Fruit fly (Drosophila melanogaster) whole organism, embryonic: ENCODE results near the gene stas.

Source experiments
- Atf-2 ChIP-seq: fragments of 200-800 bp; sonication (Bioruptor generic); optimal IDR thresholded peaks from 2 replicates; lab custom pipeline; 2016; ENCODE audit warnings: missing biosample characterization, missing genetic modification characterization
- CG11085 ChIP-seq: fragments of 200-800 bp; sonication (Bioruptor generic); IDR thresholded peaks from 2 replicates; pipeline ENCODE4 v1.3.6; 2022; ENCODE audit warnings: missing biosample characterization, missing genetic modification characterization
- CG11456 ChIP-seq: fragments of 200-800 bp; sonication (Bioruptor generic); IDR thresholded peaks from 3 replicates; pipeline ENCODE4 v1.3.6; 2022; ENCODE audit warnings: missing biosample characterization, missing genetic modification characterization
- CG11504 ChIP-seq: fragments of 200-800 bp; sonication (Bioruptor generic); optimal IDR thresholded peaks from 3 replicates; lab custom pipeline; 2019; ENCODE audit warnings: missing biosample characterization, mild to moderate bottlenecking, missing genetic modification characterization, moderate library complexity
- CG11696 ChIP-seq: fragments of 200-800 bp; sonication (Bioruptor generic); IDR thresholded peaks from 2 replicates; pipeline ENCODE4 v1.3.6; 2022; ENCODE audit warnings: missing biosample characterization, missing genetic modification characterization
- CG12219 ChIP-seq: fragments of 200-800 bp; sonication (Bioruptor generic); optimal IDR thresholded peaks from 3 replicates; lab custom pipeline; 2018; ENCODE audit warnings: missing biosample characterization, mild to moderate bottlenecking, missing genetic modification characterization
- CG15601 ChIP-seq: fragments of 200-800 bp; sonication (Bioruptor generic); optimal IDR thresholded peaks from 3 replicates; lab custom pipeline; 2019; ENCODE audit warnings: missing biosample characterization, mild to moderate bottlenecking, missing genetic modification characterization, moderate library complexity
- CG1602 ChIP-seq: fragments of 200-800 bp; sonication (Bioruptor generic); optimal IDR thresholded peaks from 3 replicates; lab custom pipeline; 2016; ENCODE audit warnings: missing biosample characterization, missing genetic modification characterization
- CG16863 ChIP-seq: fragments of 200-800 bp; sonication (Bioruptor generic); optimal IDR thresholded peaks from 3 replicates; lab custom pipeline; 2016; ENCODE audit warnings: missing biosample characterization, missing genetic modification characterization
- CG17186 ChIP-seq: fragments of 200-800 bp; sonication (Bioruptor generic); optimal IDR thresholded peaks from 3 replicates; lab custom pipeline; 2017; ENCODE audit warnings: missing biosample characterization, missing genetic modification reagents, missing genetic modification characterization
- CG17802 ChIP-seq: fragments of 200-800 bp; sonication (Bioruptor generic); optimal IDR thresholded peaks from 2 replicates; lab custom pipeline; 2018; ENCODE audit warnings: missing biosample characterization, mild to moderate bottlenecking, missing genetic modification characterization, moderate library complexity
- CG18764 ChIP-seq: fragments of 200-800 bp; sonication (Bioruptor generic); optimal IDR thresholded peaks from 3 replicates; lab custom pipeline; 2016; ENCODE audit warnings: missing biosample characterization, missing genetic modification characterization
- CG30431 ChIP-seq: fragments of 200-800 bp; sonication (Bioruptor generic); optimal IDR thresholded peaks from 2 replicates; lab custom pipeline; 2017; ENCODE audit warnings: missing biosample characterization, missing genetic modification characterization
- CG31365 ChIP-seq: fragments of 200-800 bp; sonication (Bioruptor generic); optimal IDR thresholded peaks from 2 replicates; lab custom pipeline; 2018; ENCODE audit warnings: missing biosample characterization, mild to moderate bottlenecking, missing genetic modification characterization
- CG4424 ChIP-seq: fragments of 200-800 bp; sonication (Bioruptor generic); optimal IDR thresholded peaks from 3 replicates; lab custom pipeline; 2016; ENCODE audit warnings: missing biosample characterization, missing genetic modification characterization
- CG4854 ChIP-seq: fragments of 200-800 bp; sonication (Bioruptor generic); optimal IDR thresholded peaks from 2 replicates; lab custom pipeline; 2016; ENCODE audit warnings: missing biosample characterization, missing genetic modification characterization, inconsistent platforms
- CG6689 ChIP-seq: fragments of 200-800 bp; sonication (Bioruptor generic); IDR thresholded peaks from 2 replicates; pipeline ENCODE4 v1.3.6; 2022; ENCODE audit warnings: missing biosample characterization, missing genetic modification characterization
- CG7357 ChIP-seq: fragments of 200-800 bp; sonication (Bioruptor generic); IDR thresholded peaks from 3 replicates; pipeline ENCODE4 v1.3.6; 2022; ENCODE audit warnings: missing biosample characterization, missing genetic modification characterization
- CG7556 ChIP-seq: fragments of 200-800 bp; sonication (Bioruptor generic); optimal IDR thresholded peaks from 2 replicates; lab custom pipeline; 2017; ENCODE audit warnings: missing biosample characterization, mild to moderate bottlenecking, missing genetic modification characterization
- CG7745 ChIP-seq: fragments of 200-800 bp; sonication (Bioruptor generic); optimal IDR thresholded peaks from 2 replicates; lab custom pipeline; 2018; ENCODE audit warnings: missing biosample characterization, mild to moderate bottlenecking, missing genetic modification characterization, moderate library complexity
- CG8089 ChIP-seq: fragments of 200-800 bp; sonication (Bioruptor generic); optimal IDR thresholded peaks from 3 replicates; lab custom pipeline; 2016; ENCODE audit warnings: missing biosample characterization, missing genetic modification characterization
- Gsc ChIP-seq: fragments of 200-800 bp; sonication (Bioruptor generic); IDR thresholded peaks from 2 replicates; pipeline ENCODE4 v1.3.6; 2022; ENCODE audit warnings: missing biosample characterization, missing genetic modification characterization
- HLH4C ChIP-seq: fragments of 200-800 bp; sonication (Bioruptor generic); IDR thresholded peaks from 3 replicates; pipeline ENCODE4 v1.3.6; 2022; ENCODE audit warnings: missing biosample characterization, missing genetic modification characterization; ENCODE audit not compliant: partially characterized antibody
- Hsf ChIP-seq: fragments of 200-800 bp; sonication (Bioruptor generic); optimal IDR thresholded peaks from 3 replicates; lab custom pipeline; 2016; ENCODE audit warnings: missing biosample characterization, missing genetic modification characterization
- MBD-R2 ChIP-seq: fragments of 200-800 bp; sonication (Bioruptor generic); IDR thresholded peaks from 2 replicates; pipeline ENCODE4 v1.3.6; 2022; ENCODE audit warnings: missing biosample characterization, missing genetic modification characterization
- Mad ChIP-seq: fragments of 200-800 bp; sonication (Bioruptor generic); optimal IDR thresholded peaks from 2 replicates; lab custom pipeline; 2016; ENCODE audit warnings: missing biosample characterization, missing genetic modification characterization
- Mrtf ChIP-seq: fragments of 200-800 bp; sonication (Bioruptor generic); IDR thresholded peaks from 3 replicates; pipeline ENCODE4 v1.3.6; 2022; ENCODE audit warnings: missing biosample characterization, missing genetic modification characterization
- Taf1 ChIP-seq: fragments of 200-800 bp; sonication (Bioruptor generic); IDR thresholded peaks from 2 replicates; pipeline ENCODE4 v1.3.6; 2022; ENCODE audit warnings: missing biosample characterization, missing genetic modification characterization
- ash1 ChIP-seq: fragments of 200-800 bp; sonication (Bioruptor generic); optimal IDR thresholded peaks from 2 replicates; lab custom pipeline; 2018; ENCODE audit warnings: missing biosample characterization, mild to moderate bottlenecking, missing genetic modification characterization
- bigmax ChIP-seq: fragments of 200-800 bp; sonication (Bioruptor generic); optimal IDR thresholded peaks from 2 replicates; lab custom pipeline; 2018; ENCODE audit warnings: missing biosample characterization, mild to moderate bottlenecking, missing genetic modification characterization
- btn ChIP-seq: fragments of 200-800 bp; sonication (Bioruptor generic); optimal IDR thresholded peaks from 2 replicates; lab custom pipeline; 2016; ENCODE audit warnings: missing biosample characterization, missing genetic modification characterization
- crc ChIP-seq: fragments of 200-800 bp; sonication (Bioruptor generic); optimal IDR thresholded peaks from 2 replicates; lab custom pipeline; 2016; ENCODE audit warnings: missing biosample characterization, missing genetic modification characterization
- crp ChIP-seq, 2 experiments: fragments of 200-800 bp; sonication (Bioruptor generic); optimal IDR thresholded peaks; 2 replicates in 1 of 2; 3 replicates in 1 of 2; lab custom pipeline; 2017; ENCODE audit warnings: missing biosample characterization in 2 of 2, missing genetic modification characterization in 2 of 2, mild to moderate bottlenecking in 1 of 2, moderate library complexity in 1 of 2
- ems ChIP-seq: fragments of 200-800 bp; sonication (Bioruptor generic); optimal IDR thresholded peaks from 3 replicates; lab custom pipeline; 2016; ENCODE audit warnings: missing biosample characterization, missing genetic modification characterization
- lab ChIP-seq: fragments of 200-800 bp; sonication (Bioruptor generic); optimal IDR thresholded peaks from 3 replicates; lab custom pipeline; 2017; ENCODE audit warnings: missing biosample characterization, missing genetic modification characterization, mild to moderate bottlenecking, moderate library complexity, missing genetic modification reagents
- nau ChIP-seq: fragments of 200-800 bp; sonication (Bioruptor generic); optimal IDR thresholded peaks from 3 replicates; lab custom pipeline; 2017; ENCODE audit warnings: missing biosample characterization, mild to moderate bottlenecking, missing genetic modification characterization, missing genetic modification reagents
- odd ChIP-seq: fragments of 200-800 bp; sonication (Bioruptor generic); optimal IDR thresholded peaks from 2 replicates; lab custom pipeline; 2017; ENCODE audit warnings: missing biosample characterization, mild to moderate bottlenecking, missing genetic modification characterization
- org-1 ChIP-seq: fragments of 200-800 bp; sonication (Bioruptor generic); optimal IDR thresholded peaks from 2 replicates; lab custom pipeline; 2017; ENCODE audit warnings: missing biosample characterization, missing genetic modification characterization
- otp ChIP-seq: fragments of 200-800 bp; sonication (Bioruptor generic); IDR thresholded peaks from 3 replicates; pipeline ENCODE4, ENCODE4 v1.3.6; 2022; ENCODE audit warnings: missing biosample characterization, missing genetic modification characterization
- phol ChIP-seq: fragments of 200-800 bp; sonication (Bioruptor generic); optimal IDR thresholded peaks from 3 replicates; lab custom pipeline; 2018; ENCODE audit warnings: missing biosample characterization, mild to moderate bottlenecking, missing genetic modification characterization, moderate library complexity
- psq ChIP-seq: fragments of 200-800 bp; sonication (Bioruptor generic); optimal IDR thresholded peaks from 2 replicates; lab custom pipeline; 2017; ENCODE audit warnings: missing biosample characterization, missing genetic modification characterization
- pzg ChIP-seq: fragments of 200-800 bp; sonication (Bioruptor generic); optimal IDR thresholded peaks from 3 replicates; lab custom pipeline; 2018; ENCODE audit warnings: missing biosample characterization, mild to moderate bottlenecking, missing genetic modification characterization, moderate library complexity
- schlank ChIP-seq: fragments of 200-800 bp; sonication (Bioruptor generic); optimal IDR thresholded peaks from 2 replicates; lab custom pipeline; 2018; ENCODE audit warnings: missing biosample characterization, mild to moderate bottlenecking, missing genetic modification characterization
- so ChIP-seq: fragments of 200-800 bp; sonication (Bioruptor generic); IDR thresholded peaks from 3 replicates; pipeline ENCODE4 v1.3.6; 2022; ENCODE audit warnings: missing biosample characterization, missing genetic modification characterization
- stc ChIP-seq: fragments of 200-800 bp; sonication (Bioruptor generic); IDR thresholded peaks from 2 replicates; pipeline ENCODE4 v1.3.6; 2022; ENCODE audit warnings: missing biosample characterization, missing genetic modification characterization
- stwl ChIP-seq: fragments of 200-800 bp; sonication (Bioruptor generic); optimal IDR thresholded peaks from 3 replicates; lab custom pipeline; 2018; ENCODE audit warnings: missing biosample characterization, mild to moderate bottlenecking, missing genetic modification characterization, moderate library complexity
- tup ChIP-seq: fragments of 200-800 bp; sonication (Bioruptor generic); optimal IDR thresholded peaks from 2 replicates; lab custom pipeline; 2016; ENCODE audit warnings: missing biosample characterization, mild to moderate bottlenecking, missing genetic modification characterization, moderate library complexity
- tx ChIP-seq: fragments of 200-800 bp; sonication (Bioruptor generic); optimal IDR thresholded peaks from 2 replicates; lab custom pipeline; 2016; ENCODE audit warnings: missing biosample characterization, missing genetic modification characterization
- wor ChIP-seq: fragments of 200-800 bp; sonication (Bioruptor generic); IDR thresholded peaks from 2 replicates; pipeline ENCODE4 v1.3.6; 2022; ENCODE audit warnings: missing biosample characterization, missing genetic modification characterization
- zen2 ChIP-seq: fragments of 200-800 bp; sonication (Bioruptor generic); IDR thresholded peaks from 3 replicates; pipeline ENCODE4 v1.3.6; 2022; ENCODE audit warnings: missing biosample characterization, missing genetic modification characterization; ENCODE audit not compliant: partially characterized antibody

stas gene

dm6 chrX:17624983-17625401 is 2.7 kb downstream of the stas start (continued):
- peak; percentile 82 for TF ChIP-seq CG4424 (GFP tag; lab: Kevin White, UChicago)
- TF ChIP-seq ems (GFP tag; lab: Kevin White, UChicago): peak; percentile 80
- TF ChIP-seq phol (tag; lab: Kevin White, UChicago): peak; percentile 89
- peak; percentile 93 for TF ChIP-seq lab (GFP tag; lab: Kevin White, UChicago)
- TF ChIP-seq CG16863 (GFP tag; lab: Kevin White, UChicago): peak; percentile 74
- peak; percentile 74 for TF ChIP-seq CG4854 (GFP tag; lab: Kevin White, UChicago)
- TF ChIP-seq crp (GFP tag; optimal IDR thresholded peaks at IDR 0.05; lab: Kevin White, UChicago): peak in 1 of 2 experiments; percentile 47
- TF ChIP-seq zen2 (GFP tag; lab: Robert Waterston, UW): no peak
- TF ChIP-seq MBD-R2: peak; percentile 58; the same call in 1 of the 2 replicates
- TF ChIP-seq CG11085 (GFP tag; lab: Robert Waterston, UW): peak; percentile 44; the same call in 1 of the 2 replicates
- TF ChIP-seq Taf1 (GFP tag; lab: Robert Waterston, UW): peak; percentile 66; the same call in 1 of the 2 replicates
- peak; percentile 21 for TF ChIP-seq psq
- TF ChIP-seq org-1 (GFP tag; lab: Kevin White, UChicago): peak; percentile 91
- peak; percentile 71 for TF ChIP-seq crc (GFP tag; lab: Kevin White, UChicago)
- TF ChIP-seq CG12219 (GFP tag; lab: Kevin White, UChicago): peak; percentile 93
- TF ChIP-seq otp: 0 out of 3 replicates have a peak, but pooled peaks have one; percentile 44
- peak; percentile 80 for TF ChIP-seq so (GFP tag; lab: Robert Waterston, UW)
- peak; percentile 52 for TF ChIP-seq CG17186 (GFP tag; lab: Kevin White, UChicago)
- peak; percentile 47 for TF ChIP-seq CG17802 (tag; lab: Kevin White, UChicago)
- peak; percentile 90 for TF ChIP-seq nau (GFP tag; lab: Kevin White, UChicago)
- TF ChIP-seq CG18764: peak; percentile 62
- TF ChIP-seq Mrtf: peak; percentile 82
- TF ChIP-seq stwl: no peak
- TF ChIP-seq ash1 (GFP tag; lab: Kevin White, UChicago): peak; percentile 38
- peak; percentile 50; the same call in 1 of the 2 replicates for TF ChIP-seq wor
- no peak for TF ChIP-seq HLH4C
- peak; percentile 88 for TF ChIP-seq odd (GFP tag; lab: Kevin White, UChicago)
- TF ChIP-seq btn (GFP tag; lab: Kevin White, UChicago): peak; percentile 47
- peak; percentile 84 for TF ChIP-seq Hsf (GFP tag; lab: Kevin White, UChicago)
- peak; percentile 91 for TF ChIP-seq CG7556 (GFP tag; lab: Kevin White, UChicago)
- TF ChIP-seq pzg (GFP tag; lab: Kevin White, UChicago): peak; percentile 9
- TF ChIP-seq Mad: peak; percentile 74
- TF ChIP-seq CG7745: no peak
- TF ChIP-seq tx: peak; percentile 68
- peak; percentile 54 for TF ChIP-seq CG30431 (GFP tag; lab: Kevin White, UChicago)
- TF ChIP-seq CG8089 (GFP tag; lab: Kevin White, UChicago): peak; percentile 71
- peak; percentile 74 for TF ChIP-seq CG31365 (tag; lab: Kevin White, UChicago)
- peak; percentile 81 for TF ChIP-seq Atf-2 (GFP tag; lab: Kevin White, UChicago)
- no peak for TF ChIP-seq tup
- TF ChIP-seq CG11504: peak; percentile 92
- peak; percentile 73 for TF ChIP-seq CG15601 (tag; lab: Kevin White, UChicago)
- peak; percentile 75 for TF ChIP-seq schlank (tag; lab: Kevin White, UChicago)
- TF ChIP-seq CG6689 (GFP tag; lab: Robert Waterston, UW): peak; percentile 83
- TF ChIP-seq CG1602 (GFP tag; lab: Kevin White, UChicago): peak; percentile 60
- TF ChIP-seq Gsc (GFP tag; lab: Robert Waterston, UW): no peak
- TF ChIP-seq CG7357: peak; percentile 67
- TF ChIP-seq stc (GFP tag; lab: Robert Waterston, UW): peak; percentile 88
- no peak for TF ChIP-seq bigmax (GFP tag; lab: Kevin White, UChicago)
- peak; percentile 54; the same call in 1 of the 2 replicates for TF ChIP-seq CG11696
- TF ChIP-seq CG11456 (GFP tag; lab: Robert Waterston, UW): peak; percentile 74; the same call in 2 of the 3 replicates
